Worm (Caenorhabditis elegans) whole organism, mixed stage, embryonic: ENCODE data around the gene srp-3.

ENCODE experiments used
- ceh-43 ChIP-seq: fragments of 200-800 bp; sonication (Bioruptor generic); optimal IDR thresholded peaks from 2 replicates; lab custom pipeline; 2018; ENCODE audit warnings: mild to moderate bottlenecking, missing genetic modification characterization, moderate library complexity, missing compliant biosample characterization
- lin-13 ChIP-seq: fragments of 150-350 bp; optimal IDR thresholded peaks from 2 replicates; lab custom pipeline; 2014; ENCODE audit warnings: missing biosample characterization, missing genetic modification characterization
- mab-5 ChIP-seq: fragments of 150-350 bp; optimal IDR thresholded peaks from 2 replicates; lab custom pipeline; 2014; ENCODE audit warnings: missing biosample characterization, missing genetic modification characterization
- nhr-28 ChIP-seq: fragments of 150-350 bp; optimal IDR thresholded peaks from 2 replicates; lab custom pipeline; 2014; ENCODE audit warnings: missing biosample characterization, missing genetic modification characterization
- unc-39 ChIP-seq: fragments of 150-350 bp; optimal IDR thresholded peaks from 2 replicates; lab custom pipeline; 2014; ENCODE audit warnings: missing biosample characterization, missing genetic modification characterization

ce11 chrV:1870515-1870940 is 38.1 kb upstream of the srp-3 start:
- no peak for TF ChIP-seq lin-13
- no peak for TF ChIP-seq unc-39 (tag; lab: Kevin White, UChicago)
- TF ChIP-seq nhr-28 (tag; lab: Kevin White, UChicago) = no peak
- no peak for TF ChIP-seq mab-5 (tag; lab: Kevin White, UChicago)
- TF ChIP-seq ceh-43 (GFP tag; lab: Kevin White, UChicago) = no peak
